Worm (Caenorhabditis elegans): Measurements from ENCODE around the gene lin-3.

DNA sequence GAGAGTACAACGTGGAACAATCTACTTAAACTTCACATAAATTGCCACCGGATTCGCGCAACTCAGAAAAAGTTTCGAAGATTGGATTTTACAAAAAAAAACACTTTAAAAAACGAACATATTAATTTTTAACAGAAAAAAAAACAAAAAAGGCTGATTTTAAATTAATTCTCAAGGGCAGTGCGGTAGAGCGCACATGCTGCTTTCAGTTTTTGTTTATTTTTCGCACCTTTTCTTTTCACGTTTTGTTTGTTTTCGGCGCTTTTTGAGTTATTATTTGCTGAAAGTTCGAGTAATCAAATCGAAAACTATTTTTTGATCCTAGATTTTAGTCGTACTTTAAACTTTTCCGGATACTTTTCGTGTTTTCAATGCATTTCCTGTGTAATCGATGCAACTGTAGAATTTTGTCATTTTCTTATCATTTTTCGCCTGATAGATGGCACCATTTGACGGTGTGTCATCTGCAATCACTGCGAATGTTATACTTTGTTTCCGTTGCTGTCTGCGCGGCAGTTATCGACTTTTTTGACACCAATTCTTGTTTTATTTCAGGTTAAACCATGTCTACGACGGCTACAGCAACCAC, 34.1 kb upstream of the lin-3 start, which contains the start of gene F13H10.8:
- TF ChIP-seq hmg-4 (GFP tag; optimal IDR thresholded peaks at IDR 0.05) (no peak), ama-1 (optimal IDR thresholded peaks at IDR 0.05) (no peak), hmbx-1 (tag; optimal IDR thresholded peaks at IDR 0.05) (no peak), ceh-13 (GFP tag; optimal IDR thresholded peaks at IDR 0.05) (no peak), ets-7 (tag; optimal IDR thresholded peaks at IDR 0.05) (no peak), ceh-36 (tag; optimal IDR thresholded peaks at IDR 0.05) (no peak), flt-1 (GFP tag; IDR thresholded peaks at IDR 0.05) (no peak), hnd-1 (tag; optimal IDR thresholded peaks at IDR 0.05) (no peak)

Data from whole organism, early embryonic.